Worm (Caenorhabditis elegans) whole organism, L3 larva: ENCODE data around the gene cra-1.

ENCODE experiments used
- R02D3.7 ChIP-seq: fragments of 150-350 bp; optimal IDR thresholded peaks from 2 replicates; lab custom pipeline; 2014; ENCODE audit warnings: missing biosample characterization, missing genetic modification characterization
- ZK546.5 ChIP-seq: sonication (generic microtip); optimal IDR thresholded peaks from 2 replicates; lab custom pipeline; 2017; ENCODE audit warnings: missing biosample characterization, missing genetic modification characterization
- ama-1 ChIP-seq: fragments of 150-350 bp; optimal IDR thresholded peaks from 2 replicates; lab custom pipeline; 2018
- ceh-28 ChIP-seq: fragments of 150-350 bp; optimal IDR thresholded peaks from 2 replicates; lab custom pipeline; 2014; ENCODE audit warnings: missing biosample characterization, missing genetic modification reagents, missing genetic modification characterization
- ceh-9 ChIP-seq: sonication (generic microtip); optimal IDR thresholded peaks from 2 replicates; lab custom pipeline; 2018; ENCODE audit warnings: missing biosample characterization, missing genetic modification characterization
- daf-12 ChIP-seq: fragments of 150-350 bp; optimal IDR thresholded peaks from 2 replicates; lab custom pipeline; 2014; ENCODE audit warnings: missing biosample characterization, missing genetic modification reagents, missing genetic modification characterization
- egl-27 ChIP-seq: sonication (generic microtip); optimal IDR thresholded peaks from 4 replicates; lab custom pipeline; 2017; ENCODE audit warnings: missing biosample characterization, missing genetic modification reagents, missing genetic modification characterization
- egl-5 ChIP-seq: fragments of 150-350 bp; optimal IDR thresholded peaks from 2 replicates; lab custom pipeline; 2017; ENCODE audit warnings: missing biosample characterization, missing genetic modification reagents, missing genetic modification characterization, inconsistent platforms
- elt-1 ChIP-seq: fragments of 150-350 bp; optimal IDR thresholded peaks from 2 replicates; lab custom pipeline; 2014; ENCODE audit warnings: missing biosample characterization, missing genetic modification characterization
- elt-2 ChIP-seq: sonication (generic microtip); optimal IDR thresholded peaks from 2 replicates; lab custom pipeline; 2016; ENCODE audit warnings: missing genetic modification reagents, mild to moderate bottlenecking, missing genetic modification characterization, missing compliant biosample characterization
- elt-3 ChIP-seq, 3 experiments: fragments of 150-350 bp in 1 of 3; sonication (generic microtip) in 2 of 3; optimal IDR thresholded peaks; 2 replicates in 2 of 3; 4 replicates in 1 of 3; lab custom pipeline; 2014 to 2017; ENCODE audit warnings: missing biosample characterization in 3 of 3, missing genetic modification characterization in 3 of 3
- fkh-10 ChIP-seq: sonication (generic microtip); optimal IDR thresholded peaks from 2 replicates; lab custom pipeline; 2017; ENCODE audit warnings: missing biosample characterization, missing genetic modification reagents, missing genetic modification characterization
- fos-1 ChIP-seq: fragments of 150-350 bp; optimal IDR thresholded peaks from 2 replicates; lab custom pipeline; 2014; ENCODE audit warnings: missing biosample characterization, missing genetic modification characterization
- hmg-11 ChIP-seq: sonication (generic microtip); optimal IDR thresholded peaks from 2 replicates; lab custom pipeline; 2016; ENCODE audit warnings: missing genetic modification characterization, missing compliant biosample characterization
- jun-1 ChIP-seq: fragments of 150-350 bp; optimal IDR thresholded peaks from 2 replicates; lab custom pipeline; 2014; ENCODE audit warnings: missing biosample characterization, missing genetic modification reagents, missing genetic modification characterization
- lin-15B ChIP-seq: fragments of 150-350 bp; optimal IDR thresholded peaks from 2 replicates; lab custom pipeline; 2014; ENCODE audit warnings: missing biosample characterization, missing genetic modification characterization
- lin-39 ChIP-seq: fragments of 150-350 bp; optimal IDR thresholded peaks from 2 replicates; lab custom pipeline; 2018; ENCODE audit warnings: missing biosample characterization, missing genetic modification reagents, missing genetic modification characterization
- mdl-1 ChIP-seq: fragments of 150-350 bp; optimal IDR thresholded peaks from 2 replicates; lab custom pipeline; 2014; ENCODE audit warnings: missing biosample characterization, missing genetic modification characterization
- mml-1 ChIP-seq: fragments of 150-350 bp; sonication (generic microtip); optimal IDR thresholded peaks from 3 replicates; lab custom pipeline; 2014; ENCODE audit warnings: missing biosample characterization, missing genetic modification characterization
- nfya-1 ChIP-seq: sonication (generic microtip); optimal IDR thresholded peaks from 2 replicates; lab custom pipeline; 2017; ENCODE audit warnings: missing genetic modification characterization, mild to moderate bottlenecking, missing compliant biosample characterization, antibody characterized with exemption, moderate library complexity; ENCODE audit not compliant: insufficient read depth
- nhr-11 ChIP-seq: fragments of 150-350 bp; optimal IDR thresholded peaks from 2 replicates; lab custom pipeline; 2014; ENCODE audit warnings: missing biosample characterization, missing genetic modification characterization
- nhr-12 ChIP-seq: fragments of 150-350 bp; optimal IDR thresholded peaks from 2 replicates; lab custom pipeline; 2014; ENCODE audit warnings: missing biosample characterization, missing genetic modification characterization
- nhr-23 ChIP-seq: fragments of 150-350 bp; optimal IDR thresholded peaks from 2 replicates; lab custom pipeline; 2014; ENCODE audit warnings: missing biosample characterization, missing genetic modification reagents, missing genetic modification characterization
- nhr-237 ChIP-seq: fragments of 150-350 bp; optimal IDR thresholded peaks from 2 replicates; lab custom pipeline; 2014; ENCODE audit warnings: missing biosample characterization, missing genetic modification characterization
- nhr-25 ChIP-seq: sonication (generic microtip); optimal IDR thresholded peaks from 2 replicates; lab custom pipeline; 2017; ENCODE audit warnings: missing biosample characterization, missing genetic modification characterization
- nhr-28 ChIP-seq: fragments of 150-350 bp; optimal IDR thresholded peaks from 2 replicates; lab custom pipeline; 2014; ENCODE audit warnings: missing biosample characterization, missing genetic modification characterization
- nhr-43 ChIP-seq: sonication (generic microtip); optimal IDR thresholded peaks from 2 replicates; lab custom pipeline; 2016; ENCODE audit warnings: mild to moderate bottlenecking, missing genetic modification characterization, missing compliant biosample characterization; ENCODE audit not compliant: poor library complexity, severe bottlenecking
- nhr-67 ChIP-seq: fragments of 150-350 bp; optimal IDR thresholded peaks from 2 replicates; lab custom pipeline; 2014; ENCODE audit warnings: missing biosample characterization, missing genetic modification characterization
- nhr-76 ChIP-seq: fragments of 150-350 bp; sonication (generic microtip); optimal IDR thresholded peaks from 5 replicates; lab custom pipeline; 2014; ENCODE audit warnings: missing biosample characterization, missing genetic modification characterization
- pha-4 ChIP-seq: fragments of 150-350 bp; optimal IDR thresholded peaks from 2 replicates; lab custom pipeline; 2014; ENCODE audit warnings: missing biosample characterization, missing genetic modification reagents, missing genetic modification characterization
- pqm-1 ChIP-seq: fragments of 150-350 bp; optimal IDR thresholded peaks from 2 replicates; lab custom pipeline; 2017; ENCODE audit warnings: missing biosample characterization, missing genetic modification characterization, inconsistent platforms
- sea-2 ChIP-seq: fragments of 150-350 bp; sonication (generic microtip); optimal IDR thresholded peaks from 4 replicates; lab custom pipeline; 2014; ENCODE audit warnings: missing biosample characterization, missing genetic modification reagents, missing genetic modification characterization
- tbx-2 ChIP-seq: sonication (generic microtip); optimal IDR thresholded peaks from 2 replicates; lab custom pipeline; 2016; ENCODE audit warnings: mild to moderate bottlenecking, missing genetic modification characterization, missing compliant biosample characterization
- unc-39 ChIP-seq: sonication (generic microtip); optimal IDR thresholded peaks from 4 replicates; lab custom pipeline; 2017; ENCODE audit warnings: missing biosample characterization, missing genetic modification characterization
- unc-62 ChIP-seq: fragments of 150-350 bp; sonication (generic microtip); optimal IDR thresholded peaks from 4 replicates; lab custom pipeline; 2014; ENCODE audit warnings: missing biosample characterization, missing genetic modification reagents, missing genetic modification characterization
- ztf-11 ChIP-seq: fragments of 150-350 bp; optimal IDR thresholded peaks from 2 replicates; lab custom pipeline; 2014; ENCODE audit warnings: missing biosample characterization, missing genetic modification characterization
- ztf-4 ChIP-seq: fragments of 150-350 bp; optimal IDR thresholded peaks from 2 replicates; lab custom pipeline; 2014; ENCODE audit warnings: missing biosample characterization, missing genetic modification characterization

Gene cra-1

ce11 chrIII:6897587-6898064 lies 28.4 kb upstream of the cra-1 start, which contains the start of gene T07E3.4:
TSS of gene T07E3.4 (plus strand) at chrIII:6898014.
- TF ChIP-seq hmg-11 (tag; lab: Kevin White, UChicago) = peak; percentile 77
- no peak for TF ChIP-seq mdl-1 (tag; lab: Kevin White, UChicago)
- peak; percentile 88 for TF ChIP-seq nfya-1
- no peak for TF ChIP-seq ama-1 (lab: Kevin White, UChicago)
- peak; percentile 96 for TF ChIP-seq mml-1 (tag; lab: Kevin White, UChicago)
- TF ChIP-seq nhr-11 = peak; percentile 58
- peak; percentile 90 for TF ChIP-seq nhr-23 (tag; lab: Kevin White, UChicago)
- no peak for TF ChIP-seq egl-5 (tag; lab: Kevin White, UChicago)
- TF ChIP-seq egl-27 (tag; lab: Kevin White, UChicago) = peak; percentile 24
- TF ChIP-seq pqm-1 (tag; lab: Kevin White, UChicago) = peak; percentile 65
- TF ChIP-seq daf-12 (tag; lab: Kevin White, UChicago) = no peak
- TF ChIP-seq nhr-67 (tag; lab: Kevin White, UChicago) = no peak
- TF ChIP-seq pha-4 (tag; lab: Kevin White, UChicago) = peak; percentile 44
- TF ChIP-seq nhr-76 (tag; lab: Kevin White, UChicago) = no peak
- peak; percentile 34 for TF ChIP-seq fos-1 (tag; lab: Kevin White, UChicago)
- TF ChIP-seq nhr-28 = no peak
- peak; percentile 25 for TF ChIP-seq tbx-2 (tag; lab: Kevin White, UChicago)
- no peak for TF ChIP-seq ztf-4 (tag; lab: Kevin White, UChicago)
- TF ChIP-seq ceh-28 = peak; percentile 47
- peak; percentile 38 for TF ChIP-seq lin-15B (tag; lab: Kevin White, UChicago)
- TF ChIP-seq sea-2 = no peak
- peak; percentile 78 for TF ChIP-seq lin-39 (tag; lab: Kevin White, UChicago)
- TF ChIP-seq elt-2 = peak; percentile 54
- peak; percentile 82 for TF ChIP-seq nhr-25 (tag; lab: Kevin White, UChicago)
- TF ChIP-seq nhr-43 = peak; percentile 68
- TF ChIP-seq jun-1 (tag; lab: Kevin White, UChicago) = peak; percentile 63

- TF ChIP-seq lin-39 (tag; lab: Kevin White, UChicago) = no peak
- TF ChIP-seq pha-4 (tag; lab: Kevin White, UChicago) = peak; percentile 18
Observed at ce11 chrIII:6895677-6896076, 26.4 kb upstream of the cra-1 start.

- no peak for TF ChIP-seq elt-1 (tag; lab: Kevin White, UChicago)
- no peak for TF ChIP-seq nhr-237 (tag; lab: Kevin White, UChicago)
- TF ChIP-seq nhr-76 (tag; lab: Kevin White, UChicago) = peak; percentile 19
- TF ChIP-seq nhr-23 (tag; lab: Kevin White, UChicago) = peak; percentile 84
- TF ChIP-seq R02D3.7 (tag; lab: Kevin White, UChicago) = peak; percentile 57
- TF ChIP-seq ceh-9 (tag; lab: Kevin White, UChicago) = no peak
- TF ChIP-seq ceh-28 = peak; percentile 53
- peak; percentile 64 for TF ChIP-seq nhr-43
- no peak for TF ChIP-seq egl-5 (tag; lab: Kevin White, UChicago)
- TF ChIP-seq lin-15B (tag; lab: Kevin White, UChicago) = peak; percentile 30
- no peak for TF ChIP-seq nhr-12 (tag; lab: Kevin White, UChicago)
- TF ChIP-seq fos-1 (tag; lab: Kevin White, UChicago) = no peak
- TF ChIP-seq unc-62 (GFP tag; lab: Kevin White, UChicago) = peak; percentile 19
- TF ChIP-seq egl-27 (tag; lab: Kevin White, UChicago) = peak; percentile 56
- peak; percentile 31 for TF ChIP-seq ama-1 (lab: Kevin White, UChicago)
- peak; percentile 41 to 84 (median 77) for TF ChIP-seq elt-3 (tag; optimal IDR thresholded peaks at IDR 0.05; lab: Kevin White, UChicago)
- TF ChIP-seq elt-2 = peak; percentile 83
- no peak for TF ChIP-seq ZK546.5 (tag; lab: Kevin White, UChicago)
- TF ChIP-seq nfya-1 = peak; percentile 71
- peak; percentile 28 for TF ChIP-seq mml-1 (tag; lab: Kevin White, UChicago)
- peak; percentile 13 for TF ChIP-seq nhr-25 (tag; lab: Kevin White, UChicago)
- peak; percentile 79 for TF ChIP-seq pqm-1 (tag; lab: Kevin White, UChicago)
- TF ChIP-seq, all 47 proteins: peak for 15
Observed at ce11 chrIII:6895166-6895565, 25.9 kb upstream of the cra-1 start.

ce11 chrIII:6891560-6891959 lies 22.3 kb upstream of the cra-1 start, which contains the start of gene K04C2.5:
TSS of gene K04C2.5 (minus strand) at chrIII:6891660.
- no peak for TF ChIP-seq ceh-28
- no peak for TF ChIP-seq nhr-25 (tag; lab: Kevin White, UChicago)
- TF ChIP-seq nhr-76 (tag; lab: Kevin White, UChicago) = no peak
- no peak for TF ChIP-seq elt-3 (tag; optimal IDR thresholded peaks at IDR 0.05; lab: Kevin White, UChicago)
- TF ChIP-seq ceh-9 (tag; lab: Kevin White, UChicago) = no peak
- TF ChIP-seq nhr-28 = no peak
- TF ChIP-seq fkh-10 (GFP tag; lab: Kevin White, UChicago) = no peak
- no peak for TF ChIP-seq nhr-12 (tag; lab: Kevin White, UChicago)
- TF ChIP-seq unc-39 (tag; lab: Kevin White, UChicago) = no peak
- no peak for TF ChIP-seq elt-2
- no peak for TF ChIP-seq nhr-11
- TF ChIP-seq pha-4 (tag; lab: Kevin White, UChicago) = no peak
- no peak for TF ChIP-seq ztf-11 (tag; lab: Kevin White, UChicago)
- no peak for TF ChIP-seq mml-1 (tag; lab: Kevin White, UChicago)
- no peak for TF ChIP-seq lin-15B (tag; lab: Kevin White, UChicago)
